Worm (Caenorhabditis elegans): ENCODE data around the gene sap-49.

The sap-49 gene

DNA sequence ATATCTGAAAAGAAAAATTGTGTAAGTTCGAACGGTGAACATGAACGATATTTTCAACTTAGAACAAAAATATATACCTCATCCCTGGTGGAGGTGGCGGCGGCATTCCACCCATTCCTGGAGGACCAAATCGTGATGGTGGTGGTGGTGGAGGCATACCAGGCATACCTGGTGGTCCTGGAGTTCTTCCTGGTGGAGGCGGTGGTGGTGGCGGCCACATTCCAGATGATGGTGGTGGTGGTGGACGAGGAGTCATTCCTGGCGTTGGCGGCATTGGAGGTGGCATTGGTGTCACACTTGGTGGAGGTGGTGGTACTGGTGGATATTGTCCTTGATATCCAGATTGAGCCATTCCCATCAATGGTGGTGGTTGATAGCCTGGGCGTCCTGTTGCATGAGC, 950 bp downstream of the sap-49 start:
- TF ChIP-seq nhr-21 (tag; optimal IDR thresholded peaks at IDR 0.05), result no peak
- TF ChIP-seq gmeb-1 (tag; optimal IDR thresholded peaks at IDR 0.05), result no peak
- no peak for TF ChIP-seq skn-1 (tag; optimal IDR thresholded peaks at IDR 0.05)
- TF ChIP-seq nhr-25 (tag; optimal IDR thresholded peaks at IDR 0.05), result no peak
- TF ChIP-seq zag-1 (tag; optimal IDR thresholded peaks at IDR 0.05), result no peak
- no peak for TF ChIP-seq ztf-1 (GFP tag; conservative IDR thresholded peaks at IDR 0.05)
- TF ChIP-seq mdl-1 (tag; optimal IDR thresholded peaks at IDR 0.05), result no peak
- no peak for TF ChIP-seq crh-2 (tag; optimal IDR thresholded peaks at IDR 0.05)
- no peak for TF ChIP-seq aly-2 (tag; optimal IDR thresholded peaks at IDR 0.05)
- no peak for TF ChIP-seq ceh-82 (tag; optimal IDR thresholded peaks at IDR 0.05)
- no peak for TF ChIP-seq unc-39 (tag; optimal IDR thresholded peaks at IDR 0.05)
- no peak for TF ChIP-seq nhr-11 (tag; optimal IDR thresholded peaks at IDR 0.05)

DNA sequence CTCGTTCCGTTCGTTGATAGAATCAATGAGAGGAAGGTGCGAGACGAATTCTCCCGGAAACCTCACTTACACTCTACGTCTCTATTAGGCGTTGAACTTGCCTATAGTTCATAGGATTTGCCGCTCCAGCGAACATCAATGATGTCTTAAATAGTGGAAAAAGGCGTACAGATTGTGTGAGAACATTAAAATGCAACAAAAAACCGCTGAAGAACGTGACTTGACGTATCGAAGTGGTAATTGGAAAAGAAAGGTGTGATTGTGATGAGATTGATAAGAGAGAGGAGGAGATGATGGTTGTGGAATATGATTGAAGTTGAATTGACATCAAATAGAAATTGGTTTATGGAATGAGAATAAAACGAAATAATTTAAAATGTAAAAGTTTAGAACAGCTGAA, 1.6 kb downstream of the sap-49 start:
- TF ChIP-seq fos-1 (tag; optimal IDR thresholded peaks at IDR 0.05) (peak; percentile 46), unc-55 (GFP tag; optimal IDR thresholded peaks at IDR 0.05) (no peak)

DNA sequence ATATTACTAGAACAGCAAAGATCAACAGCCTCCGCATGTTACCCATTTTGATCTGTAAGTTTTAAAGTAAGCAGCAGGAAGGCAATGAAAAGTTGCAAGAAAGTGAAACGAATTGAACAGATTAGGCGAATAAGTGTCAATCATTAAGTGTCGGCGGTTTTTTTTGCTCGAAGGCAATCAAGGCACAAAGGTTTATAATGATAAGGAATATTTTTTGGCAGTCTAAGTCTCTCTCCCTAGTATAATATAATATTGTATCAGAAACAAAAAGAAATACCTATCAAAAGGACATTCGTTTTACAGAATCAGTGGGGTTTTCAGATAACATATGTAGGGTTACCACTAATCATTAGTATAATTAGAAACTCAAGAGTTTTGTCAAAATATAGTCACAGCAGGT, 2.9 kb downstream of the sap-49 start, which contains the start of gene nrf-6:
TSS of gene nrf-6 (minus strand) at position 52 of the 400 bp plus-strand sequence.
- TF ChIP-seq fos-1 (tag; optimal IDR thresholded peaks at IDR 0.05), result peak; percentile 56
- no peak for TF ChIP-seq zag-1 (tag; optimal IDR thresholded peaks at IDR 0.05)
- no peak for TF ChIP-seq nhr-11 (tag; optimal IDR thresholded peaks at IDR 0.05)

DNA sequence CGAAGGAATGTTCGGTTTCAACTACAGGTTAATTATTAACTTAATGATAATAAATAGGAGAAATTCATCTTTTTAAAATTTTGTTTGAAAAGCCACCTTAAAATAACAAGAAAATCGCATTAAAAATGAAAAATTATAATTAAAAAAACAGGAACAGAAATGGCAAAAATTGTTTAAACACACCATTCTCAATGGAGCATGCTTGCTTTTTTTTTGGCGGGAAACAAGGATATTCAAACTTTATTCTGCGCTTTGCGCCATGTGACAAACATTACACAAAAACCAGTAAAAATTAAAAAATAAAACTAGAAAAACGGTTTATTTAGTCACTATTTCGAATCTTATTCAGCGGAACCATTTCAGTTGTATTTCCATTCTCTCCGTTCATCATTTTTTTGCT, 6.8 kb downstream of the sap-49 start:
- TF ChIP-seq aly-2 (tag; optimal IDR thresholded peaks at IDR 0.05), result no peak
- TF ChIP-seq blmp-1 (tag; optimal IDR thresholded peaks at IDR 0.05; ENCODE audit: insufficient read depth), result no peak
- no peak for TF ChIP-seq nhr-77 (tag; optimal IDR thresholded peaks at IDR 0.05)
- TF ChIP-seq nhr-12 (tag; optimal IDR thresholded peaks at IDR 0.05), result no peak
- TF ChIP-seq snpc-4 (tag; optimal IDR thresholded peaks at IDR 0.05), result no peak
- no peak for TF ChIP-seq nhr-10 (tag; optimal IDR thresholded peaks at IDR 0.05)
- no peak for TF ChIP-seq sma-3 (GFP tag; optimal IDR thresholded peaks at IDR 0.05)
- no peak for TF ChIP-seq ama-1 (optimal IDR thresholded peaks at IDR 0.05)
- TF ChIP-seq unc-39 (tag; optimal IDR thresholded peaks at IDR 0.05), result no peak
- TF ChIP-seq nhr-129 (tag; optimal IDR thresholded peaks at IDR 0.05), result no peak
- no peak for TF ChIP-seq gmeb-1 (tag; optimal IDR thresholded peaks at IDR 0.05)
- TF ChIP-seq nhr-11 (tag; optimal IDR thresholded peaks at IDR 0.05), result no peak

DNA sequence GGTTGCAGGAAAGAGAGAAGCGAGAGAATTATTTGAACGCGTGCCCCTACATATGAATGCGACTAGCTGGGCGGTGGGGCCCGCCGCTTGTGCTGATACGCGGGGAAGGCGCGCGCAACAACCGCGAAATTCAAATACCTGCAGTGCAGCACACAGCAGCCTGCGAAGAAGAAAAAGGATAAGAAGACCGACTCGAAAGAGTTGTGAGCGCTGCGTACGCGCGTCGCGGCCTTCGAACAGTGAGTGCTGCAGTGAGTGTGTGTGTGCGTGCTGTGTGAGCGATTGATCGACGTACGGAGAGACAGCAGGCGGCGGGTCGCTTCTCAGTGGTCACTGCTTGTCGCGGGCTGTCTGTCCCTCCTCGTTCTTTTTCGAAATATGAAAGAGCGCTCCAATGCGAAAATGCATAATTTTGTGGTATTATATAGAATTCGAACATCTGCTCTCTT, 7.3 kb downstream of the sap-49 start:
- TF ChIP-seq F13H6.1 (tag; optimal IDR thresholded peaks at IDR 0.05) (peak; percentile 95), sma-9 (GFP tag; optimal IDR thresholded peaks at IDR 0.05) (peak; percentile 34), sma-9 (tag; optimal IDR thresholded peaks at IDR 0.05) (no peak), nhr-237 (tag; optimal IDR thresholded peaks at IDR 0.05) (no peak), lin-11 (tag; optimal IDR thresholded peaks at IDR 0.05) (peak; percentile 73), alr-1 (tag; optimal IDR thresholded peaks at IDR 0.05) (no peak), elt-3 (tag; optimal IDR thresholded peaks at IDR 0.05) (no peak), mdl-1 (tag; optimal IDR thresholded peaks at IDR 0.05) (peak in 1 of 2 experiments; percentile 68), egl-27 (tag; optimal IDR thresholded peaks at IDR 0.05) (peak; percentile 55), sem-4 (tag; optimal IDR thresholded peaks at IDR 0.05) (peak; percentile 61), fos-1 (tag; optimal IDR thresholded peaks at IDR 0.05) (peak; percentile 67), elt-1 (tag; optimal IDR thresholded peaks at IDR 0.05) (no peak), dmd-4 (tag; optimal IDR thresholded peaks at IDR 0.05) (no peak), sma-3 (GFP tag; optimal IDR thresholded peaks at IDR 0.05) (peak; percentile 82), lin-13 (GFP tag; optimal IDR thresholded peaks at IDR 0.05) (peak; percentile 80), unc-39 (tag; optimal IDR thresholded peaks at IDR 0.05) (no peak), ceh-16 (tag; optimal IDR thresholded peaks at IDR 0.05) (no peak), lin-39 (tag; optimal IDR thresholded peaks at IDR 0.05) (no peak), nhr-12 (tag; optimal IDR thresholded peaks at IDR 0.05) (no peak), C34F6.9 (tag; optimal IDR thresholded peaks at IDR 0.05) (peak; percentile 79), nhr-129 (tag; optimal IDR thresholded peaks at IDR 0.05) (peak; percentile 85), zag-1 (tag; optimal IDR thresholded peaks at IDR 0.05) (peak; percentile 78), skn-1 (tag; optimal IDR thresholded peaks at IDR 0.05) (no peak), Y55F3AM.14 (GFP tag; optimal IDR thresholded peaks at IDR 0.05) (peak; percentile 94), ZK546.5 (tag; optimal IDR thresholded peaks at IDR 0.05) (peak; percentile 16), nhr-25 (tag; optimal IDR thresholded peaks at IDR 0.05) (peak; percentile 50), aly-2 (tag; optimal IDR thresholded peaks at IDR 0.05) (no peak), gmeb-1 (tag; optimal IDR thresholded peaks at IDR 0.05) (peak; percentile 59), R02D3.7 (tag; optimal IDR thresholded peaks at IDR 0.05) (no peak), crh-2 (tag; optimal IDR thresholded peaks at IDR 0.05) (peak; percentile 80), mab-5 (tag; optimal IDR thresholded peaks at IDR 0.05) (no peak), unc-62 (GFP tag; optimal IDR thresholded peaks at IDR 0.05) (peak; percentile 35), nhr-77 (tag; optimal IDR thresholded peaks at IDR 0.05) (no peak), ama-1 (optimal IDR thresholded peaks at IDR 0.05) (no peak), ztf-1 (GFP tag; conservative IDR thresholded peaks at IDR 0.05) (no peak), unc-55 (GFP tag; optimal IDR thresholded peaks at IDR 0.05) (peak; percentile 80), nhr-10 (tag; optimal IDR thresholded peaks at IDR 0.05) (no peak), snpc-4 (tag; optimal IDR thresholded peaks at IDR 0.05) (peak; percentile 70), nhr-11 (tag; optimal IDR thresholded peaks at IDR 0.05) (no peak), ceh-82 (tag; optimal IDR thresholded peaks at IDR 0.05) (no peak), blmp-1 (tag; optimal IDR thresholded peaks at IDR 0.05; ENCODE audit: insufficient read depth) (no peak), nhr-21 (tag; optimal IDR thresholded peaks at IDR 0.05) (peak; percentile 82)
